Worm (Caenorhabditis elegans) whole organism, young adult: ENCODE data around the gene tre-2.
A peak's percentile ranks its signal among the peaks of the same experiment; 100 is the strongest.

Experiments used
- B0019.2 ChIP-seq: fragments of 200-800 bp; sonication (Bioruptor generic); conservative IDR thresholded peaks from 2 replicates; pipeline ENCODE4 v1.3.6; 2022; ENCODE audit warnings: missing genetic modification reagents, missing genetic modification characterization, missing compliant biosample characterization
- C06A6.2 ChIP-seq: fragments of 200-800 bp; sonication (Bioruptor generic); conservative IDR thresholded peaks from 2 replicates; pipeline ENCODE4 v1.3.6; 2022; ENCODE audit warnings: missing genetic modification characterization, missing compliant biosample characterization
- D2030.7 ChIP-seq: fragments of 200-800 bp; sonication (Bioruptor generic); IDR thresholded peaks from 2 replicates; pipeline ENCODE4 v1.3.6; 2022; ENCODE audit warnings: missing genetic modification reagents, missing genetic modification characterization, missing compliant biosample characterization
- F22D6.2 ChIP-seq: sonication (generic microtip); optimal IDR thresholded peaks from 2 replicates; lab custom pipeline; 2016; ENCODE audit warnings: mild to moderate bottlenecking, missing genetic modification characterization, missing compliant biosample characterization
- F33H1.4 ChIP-seq: fragments of 200-800 bp; sonication (Bioruptor generic); IDR thresholded peaks from 2 replicates; pipeline ENCODE4 v1.3.6; 2022; ENCODE audit warnings: missing genetic modification reagents, missing genetic modification characterization, missing compliant biosample characterization
- F49E8.2 ChIP-seq: sonication (generic microtip); optimal IDR thresholded peaks from 3 replicates; lab custom pipeline; 2017; ENCODE audit warnings: missing genetic modification characterization, mild to moderate bottlenecking, missing compliant biosample characterization, antibody characterized with exemption, moderate library complexity; ENCODE audit not compliant: insufficient read depth
- F55B11.4 ChIP-seq: sonication (generic microtip); optimal IDR thresholded peaks from 2 replicates; lab custom pipeline; 2016; ENCODE audit warnings: missing compliant biosample characterization, missing genetic modification characterization, borderline replicate concordance; ENCODE audit not compliant: insufficient read depth
- K12H6.12 ChIP-seq: fragments of 200-800 bp; sonication (Bioruptor generic); optimal IDR thresholded peaks from 2 replicates; lab custom pipeline; 2018; ENCODE audit warnings: mild to moderate bottlenecking, missing genetic modification characterization, missing compliant biosample characterization
- Y53G8AR.9 ChIP-seq: fragments of 200-800 bp; sonication (Bioruptor generic); conservative IDR thresholded peaks from 2 replicates; pipeline ENCODE4 v1.3.6; 2022; ENCODE audit warnings: missing genetic modification reagents, missing genetic modification characterization, missing compliant biosample characterization
- Y95B8A.8 ChIP-seq: fragments of 200-800 bp; sonication (Bioruptor generic); IDR thresholded peaks from 2 replicates; pipeline ENCODE4 v1.3.6; 2022; ENCODE audit warnings: missing genetic modification reagents, missing genetic modification characterization, missing compliant biosample characterization
- ama-1 ChIP-seq, 3 experiments: fragments of 150-350 bp in 1 of 3; sonication (generic microtip) in 2 of 3; optimal IDR thresholded peaks; 2 replicates each; lab custom pipeline; 2014 to 2018; ENCODE audit warnings: missing biosample characterization in 2 of 3, missing genetic modification characterization in 2 of 3, missing genetic modification reagents in 2 of 3
- atf-7 ChIP-seq: sonication (generic microtip); optimal IDR thresholded peaks from 2 replicates; lab custom pipeline; 2017; ENCODE audit warnings: mild to moderate bottlenecking, missing genetic modification characterization, missing compliant biosample characterization
- ccch-3 ChIP-seq: fragments of 200-800 bp; sonication (Bioruptor generic); optimal IDR thresholded peaks from 2 replicates; lab custom pipeline; 2018; ENCODE audit warnings: mild to moderate bottlenecking, missing genetic modification characterization, missing compliant biosample characterization
- ceh-58 ChIP-seq: fragments of 200-800 bp; sonication (Bioruptor generic); IDR thresholded peaks from 2 replicates; pipeline ENCODE4 v1.3.6; 2022; ENCODE audit warnings: missing genetic modification characterization, missing compliant biosample characterization
- ceh-91 ChIP-seq: fragments of 200-800 bp; sonication (Bioruptor generic); IDR thresholded peaks from 2 replicates; pipeline ENCODE4 v1.3.6; 2022; ENCODE audit warnings: missing genetic modification reagents, missing genetic modification characterization, missing compliant biosample characterization
- die-1 ChIP-seq: sonication (generic microtip); optimal IDR thresholded peaks from 2 replicates; lab custom pipeline; 2016; ENCODE audit warnings: missing genotype, mild to moderate bottlenecking, missing genetic modification characterization, missing compliant biosample characterization
- dpl-1 ChIP-seq: fragments of 150-350 bp; optimal IDR thresholded peaks from 2 replicates; lab custom pipeline; 2014; ENCODE audit warnings: missing biosample characterization, missing genetic modification reagents, missing genetic modification characterization
- efl-1 ChIP-seq: fragments of 150-350 bp; optimal IDR thresholded peaks from 2 replicates; lab custom pipeline; 2014; ENCODE audit warnings: missing biosample characterization, missing genetic modification reagents, missing genetic modification characterization
- him-1 ChIP-seq: sonication (generic microtip); optimal IDR thresholded peaks from 2 replicates; lab custom pipeline; 2016; ENCODE audit warnings: missing genotype, missing genetic modification reagents, missing genetic modification characterization, missing compliant biosample characterization
- hlh-26 ChIP-seq: fragments of 200-800 bp; sonication (Bioruptor generic); conservative IDR thresholded peaks from 2 replicates; pipeline ENCODE4 v1.3.6; 2022; ENCODE audit warnings: missing genetic modification reagents, missing genetic modification characterization, missing compliant biosample characterization
- hmg-1.2 ChIP-seq: fragments of 200-800 bp; sonication (Bioruptor generic); IDR thresholded peaks from 2 replicates; pipeline ENCODE4 v1.3.6; 2022; ENCODE audit warnings: missing genetic modification reagents, missing genetic modification characterization, missing compliant biosample characterization
- hmg-20 ChIP-seq: fragments of 200-800 bp; sonication (Bioruptor generic); IDR thresholded peaks from 2 replicates; pipeline ENCODE4 v1.3.6; 2022; ENCODE audit warnings: missing genetic modification reagents, missing genetic modification characterization, missing compliant biosample characterization
- hsf-1 ChIP-seq: fragments of 200-800 bp; sonication (Bioruptor generic); IDR thresholded peaks from 2 replicates; pipeline ENCODE4 v1.3.6; 2022; ENCODE audit warnings: missing genetic modification reagents, missing genetic modification characterization, missing compliant biosample characterization
- let-607 ChIP-seq, 2 experiments: fragments of 200-800 bp in 1 of 2; sonication (Bioruptor generic) in 1 of 2; sonication (generic microtip) in 1 of 2; optimal IDR thresholded peaks; 2 replicates each; lab custom pipeline; 2016 to 2018; ENCODE audit warnings: mild to moderate bottlenecking in 2 of 2, missing compliant biosample characterization in 2 of 2, missing genetic modification characterization in 2 of 2, moderate library complexity in 2 of 2, missing genotype in 1 of 2
- lin-35 ChIP-seq, 3 experiments: fragments of 150-350 bp in 2 of 3; sonication (generic microtip) in 1 of 3; optimal IDR thresholded peaks; 2 replicates each; lab custom pipeline; 2014 to 2018; ENCODE audit warnings: missing biosample characterization in 3 of 3, missing genetic modification characterization in 3 of 3, missing genetic modification reagents in 3 of 3
- lin-54 ChIP-seq: fragments of 200-800 bp; sonication (Bioruptor generic); optimal IDR thresholded peaks from 2 replicates; lab custom pipeline; 2018; ENCODE audit warnings: mild to moderate bottlenecking, missing genetic modification characterization, missing compliant biosample characterization
- lsl-1 ChIP-seq: fragments of 200-800 bp; sonication (Bioruptor generic); optimal IDR thresholded peaks from 2 replicates; lab custom pipeline; 2018; ENCODE audit warnings: mild to moderate bottlenecking, missing genetic modification characterization, moderate library complexity, missing compliant biosample characterization
- lsy-27 ChIP-seq: sonication (generic microtip); optimal IDR thresholded peaks from 2 replicates; lab custom pipeline; 2017; ENCODE audit warnings: missing genetic modification characterization, mild to moderate bottlenecking, missing compliant biosample characterization, antibody characterized with exemption, missing genotype, borderline replicate concordance; ENCODE audit not compliant: insufficient read depth
- madf-6 ChIP-seq: fragments of 200-800 bp; sonication (Bioruptor generic); IDR thresholded peaks from 2 replicates; pipeline ENCODE4 v1.3.6; 2022; ENCODE audit warnings: missing genetic modification reagents, missing genetic modification characterization, missing compliant biosample characterization
- madf-8 ChIP-seq: fragments of 200-800 bp; sonication (Bioruptor generic); conservative IDR thresholded peaks from 2 replicates; pipeline ENCODE4 v1.3.6; 2022; ENCODE audit warnings: missing genetic modification reagents, missing genetic modification characterization, missing compliant biosample characterization
- mxl-1 ChIP-seq: sonication (generic microtip); optimal IDR thresholded peaks from 2 replicates; lab custom pipeline; 2016; ENCODE audit warnings: missing genetic modification characterization, missing compliant biosample characterization
- nfya-2 ChIP-seq: fragments of 200-800 bp; sonication (Bioruptor generic); IDR thresholded peaks from 2 replicates; pipeline ENCODE4 v1.3.6; 2022; ENCODE audit warnings: missing genetic modification reagents, missing genetic modification characterization, missing compliant biosample characterization
- nhr-80 ChIP-seq: sonication (generic microtip); optimal IDR thresholded peaks from 2 replicates; lab custom pipeline; 2016; ENCODE audit warnings: missing genetic modification characterization, missing compliant biosample characterization
- repo-1 ChIP-seq: sonication (generic microtip); optimal IDR thresholded peaks from 2 replicates; lab custom pipeline; 2017; ENCODE audit warnings: mild to moderate bottlenecking, missing genetic modification characterization, missing compliant biosample characterization
- snpc-3.4 ChIP-seq: sonication (generic microtip); optimal IDR thresholded peaks from 2 replicates; lab custom pipeline; 2017; ENCODE audit warnings: missing genetic modification characterization, mild to moderate bottlenecking, missing compliant biosample characterization, antibody characterized with exemption, moderate library complexity, missing genotype, missing genetic modification reagents
- snpc-4 ChIP-seq, 5 experiments: fragments of 150-350 bp in 1 of 5; sonication (generic microtip) in 4 of 5; optimal IDR thresholded peaks; 2 replicates each; lab custom pipeline; 2014 to 2018; ENCODE audit warnings: missing genetic modification characterization in 5 of 5, missing biosample characterization in 3 of 5, antibody characterized with exemption in 2 of 5, mild to moderate bottlenecking in 2 of 5, missing compliant biosample characterization in 2 of 5, missing genotype in 2 of 5, moderate library complexity in 2 of 5, missing genetic modification reagents in 1 of 5
- somi-1 ChIP-seq: fragments of 200-800 bp; sonication (Bioruptor generic); optimal IDR thresholded peaks from 2 replicates; lab custom pipeline; 2018; ENCODE audit warnings: mild to moderate bottlenecking, missing genetic modification characterization, missing compliant biosample characterization
- tbp1 ChIP-seq: fragments of 200-800 bp; sonication (Bioruptor generic); optimal IDR thresholded peaks from 2 replicates; lab custom pipeline; 2018; ENCODE audit warnings: mild to moderate bottlenecking, missing genetic modification characterization, missing compliant biosample characterization
- tbx-9 ChIP-seq: sonication (generic microtip); optimal IDR thresholded peaks from 2 replicates; lab custom pipeline; 2016; ENCODE audit warnings: borderline replicate concordance, missing genetic modification characterization, inconsistent platforms, missing compliant biosample characterization
- tlf-1 ChIP-seq: fragments of 200-800 bp; sonication (Bioruptor generic); optimal IDR thresholded peaks from 2 replicates; lab custom pipeline; 2018; ENCODE audit warnings: mild to moderate bottlenecking, missing genetic modification characterization, missing compliant biosample characterization
- unc-62 ChIP-seq: fragments of 150-350 bp; optimal IDR thresholded peaks from 2 replicates; lab custom pipeline; 2014; ENCODE audit warnings: missing biosample characterization, missing genetic modification reagents, missing genetic modification characterization
- xnd-1 ChIP-seq: sonication (generic microtip); optimal IDR thresholded peaks from 2 replicates; lab custom pipeline; 2016; ENCODE audit warnings: missing genotype, missing genetic modification reagents, missing genetic modification characterization, missing compliant biosample characterization

tre-2 gene

ce11 chrIV:6842470-6843008, 40.7 kb downstream of the tre-2 start, which contains the start of gene lip-1:
lip-1 (plus strand) TSS chrIV:6842958.
- TF ChIP-seq xnd-1 (tag; lab: Kevin White, UChicago) (peak; percentile 69), ama-1 (optimal IDR thresholded peaks at IDR 0.05; lab: Kevin White, UChicago) (no peak), ama-1 (GFP tag; optimal IDR thresholded peaks at IDR 0.05; lab: Kevin White, UChicago) (no peak), D2030.7 (GFP tag; lab: Robert Waterston, UW) (peak; percentile 74), madf-6 (peak; percentile 95), snpc-3.4 (peak; percentile 22), hmg-20 (no peak), him-1 (tag; lab: Kevin White, UChicago) (peak; percentile 30), Y53G8AR.9 (GFP tag; lab: Robert Waterston, UW) (peak; percentile 32; the same call in 1 of the 2 replicates), tbp1 (GFP tag; lab: Kevin White, UChicago) (peak; percentile 38), nfya-2 (GFP tag; lab: Robert Waterston, UW) (no peak), dpl-1 (peak; percentile 73), ccch-3 (GFP tag; lab: Kevin White, UChicago) (no peak), hsf-1 (peak; percentile 70; the same call in 1 of the 2 replicates), F49E8.2 (tag; lab: Kevin White, UChicago) (peak; percentile 23), lin-54 (GFP tag; lab: Kevin White, UChicago) (peak; percentile 50), efl-1 (GFP tag; lab: Kevin White, UChicago) (peak; percentile 93), F33H1.4 (GFP tag; lab: Robert Waterston, UW) (peak; percentile 72), hmg-1.2 (GFP tag; lab: Robert Waterston, UW) (peak; percentile 26; the same call in 1 of the 2 replicates), madf-8 (GFP tag; lab: Robert Waterston, UW) (peak; percentile 94), Y95B8A.8 (GFP tag; lab: Robert Waterston, UW) (peak; percentile 82), B0019.2 (peak; percentile 28; the same call in 1 of the 2 replicates), lsl-1 (GFP tag; lab: Kevin White, UChicago) (peak; percentile 90), mxl-1 (tag; lab: Kevin White, UChicago) (no peak), ceh-91 (GFP tag; lab: Robert Waterston, UW) (peak; percentile 72), snpc-4 (GFP tag; optimal IDR thresholded peaks at IDR 0.05; lab: Kevin White, UChicago) (peak; percentile 46), snpc-4 (tag; optimal IDR thresholded peaks at IDR 0.05; lab: Kevin White, UChicago) (peak in 3 of 4 experiments; percentile 33 to 77 (median 68)), lin-35 (GFP tag; optimal IDR thresholded peaks at IDR 0.05; lab: Kevin White, UChicago) (no peak)
- TF ChIP-seq, all 124 proteins: peak for 20

- no peak for TF ChIP-seq C06A6.2 (GFP tag; lab: Robert Waterston, UW)
- TF ChIP-seq unc-62 (GFP tag; lab: Kevin White, UChicago), result no peak
- TF ChIP-seq lin-35 (GFP tag; optimal IDR thresholded peaks at IDR 0.05; lab: Kevin White, UChicago), result no peak
These were observed 41.5 kb downstream of the tre-2 start for ce11 chrIV:6841562-6842282.

DNA sequence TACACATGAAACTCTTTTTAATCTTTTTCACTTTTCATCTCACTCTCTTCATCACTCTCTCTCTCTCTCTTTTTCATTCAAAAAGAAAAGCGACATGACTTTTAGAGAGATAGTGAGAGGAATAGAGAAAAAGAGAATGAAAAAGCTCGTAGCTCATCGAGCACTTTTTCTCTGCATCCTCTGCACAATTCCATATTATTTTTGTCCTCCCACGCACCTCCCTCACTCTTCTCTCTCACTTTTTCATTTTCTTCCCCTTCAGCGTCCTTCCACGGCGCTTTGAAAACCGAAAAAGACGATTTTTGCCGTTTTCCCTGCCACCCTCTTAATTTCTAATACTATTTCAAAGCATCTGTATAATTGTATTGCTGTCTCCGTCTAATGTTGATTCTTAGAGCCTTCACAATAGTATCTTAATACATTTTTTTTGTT, 44.1 kb downstream of the tre-2 start:
- no peak for TF ChIP-seq F55B11.4 (tag; lab: Kevin White, UChicago)
- peak; percentile 26 for TF ChIP-seq F22D6.2 (tag; lab: Kevin White, UChicago)
- peak; percentile 76 for TF ChIP-seq atf-7 (tag; lab: Kevin White, UChicago)
- no peak for TF ChIP-seq hlh-26
- TF ChIP-seq madf-8 (GFP tag; lab: Robert Waterston, UW), result no peak
- no peak for TF ChIP-seq snpc-4 (GFP tag; optimal IDR thresholded peaks at IDR 0.05; lab: Kevin White, UChicago)
- peak in 2 of 4 experiments; percentile 31 to 47 for TF ChIP-seq snpc-4 (tag; optimal IDR thresholded peaks at IDR 0.05; lab: Kevin White, UChicago)
- no peak for TF ChIP-seq ceh-58 (GFP tag; lab: Robert Waterston, UW)
- TF ChIP-seq let-607 (tag; optimal IDR thresholded peaks at IDR 0.05; lab: Kevin White, UChicago), result peak in 1 of 2 experiments; percentile 62
- peak; percentile 88 for TF ChIP-seq nhr-80 (tag; lab: Kevin White, UChicago)
- no peak for TF ChIP-seq die-1
- no peak for TF ChIP-seq lsy-27 (tag; lab: Kevin White, UChicago)
- no peak for TF ChIP-seq tlf-1
- TF ChIP-seq repo-1, result no peak
- no peak for TF ChIP-seq tbx-9 (tag; lab: Kevin White, UChicago)
- TF ChIP-seq hmg-1.2 (GFP tag; lab: Robert Waterston, UW), result peak; percentile 77
- peak; percentile 78 for TF ChIP-seq somi-1
- TF ChIP-seq K12H6.12 (tag; lab: Kevin White, UChicago), result peak; percentile 76
